Fruit fly (Drosophila melanogaster): ENCODE results near the gene Ubc87F.

DNA sequence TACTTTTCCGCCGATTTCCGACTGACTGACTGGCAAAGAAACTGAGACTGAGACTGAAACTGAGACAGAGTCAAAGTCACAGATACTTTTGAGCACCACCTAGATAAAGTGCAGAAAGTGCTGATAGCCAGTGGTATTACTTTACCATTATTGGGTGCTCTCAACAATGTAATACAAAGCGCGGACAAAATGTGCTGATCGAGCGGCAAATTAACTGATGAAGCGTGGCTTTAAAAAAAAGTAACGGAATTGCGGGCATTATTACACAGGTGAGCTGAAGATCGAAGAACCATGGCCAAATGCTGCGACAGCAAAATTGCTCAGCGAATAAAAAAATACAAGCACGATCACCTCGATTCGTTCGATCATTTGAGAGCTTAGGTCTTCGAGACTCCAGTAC is 10.9 kb upstream of the Ubc87F start:
- no peak for TF ChIP-seq Myc (optimal IDR thresholded peaks at IDR 0.05)
- no peak for TF ChIP-seq Sin3A (optimal IDR thresholded peaks at IDR 0.05)
- TF ChIP-seq ttk (optimal IDR thresholded peaks at IDR 0.05) = no peak
- TF ChIP-seq h (optimal IDR thresholded peaks at IDR 0.05) = no peak

All from Kc167 (cell line).